Fruit fly (Drosophila melanogaster): ENCODE measurements around the gene CG31809.

Gene CG31809

DNA sequence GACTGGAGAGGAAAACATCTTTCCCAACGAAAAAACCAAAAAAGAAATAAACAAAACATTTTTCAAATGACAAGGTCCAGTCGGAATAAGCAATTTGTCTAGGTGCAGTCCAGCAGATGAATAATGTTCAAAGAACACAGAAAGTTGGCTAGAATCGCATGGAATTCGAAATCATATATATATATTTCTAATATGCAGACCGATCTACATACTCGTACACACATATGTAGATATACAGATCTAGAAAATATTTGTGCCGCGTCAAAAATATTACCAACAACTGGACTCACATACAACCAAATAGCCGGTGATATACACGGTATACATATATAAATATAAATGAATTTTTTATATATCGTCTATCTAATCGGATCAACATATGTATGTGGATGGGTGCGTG, 18.8 kb downstream of the CG31809 start:
- no peak for TF ChIP-seq CG17801 (GFP tag; optimal IDR thresholded peaks at IDR 0.05; ENCODE audit: partially characterized antibody)

dm6 chr2L:16837672-16838071, 20.8 kb downstream of the CG31809 start, which contains the start of the genes SclA and SclB:
SclA (plus strand) TSS chr2L:16837972.
SclB (plus strand) TSS chr2L:16837972.
- TF ChIP-seq CG17801 (GFP tag; optimal IDR thresholded peaks at IDR 0.05; ENCODE audit: partially characterized antibody) = no peak

DNA sequence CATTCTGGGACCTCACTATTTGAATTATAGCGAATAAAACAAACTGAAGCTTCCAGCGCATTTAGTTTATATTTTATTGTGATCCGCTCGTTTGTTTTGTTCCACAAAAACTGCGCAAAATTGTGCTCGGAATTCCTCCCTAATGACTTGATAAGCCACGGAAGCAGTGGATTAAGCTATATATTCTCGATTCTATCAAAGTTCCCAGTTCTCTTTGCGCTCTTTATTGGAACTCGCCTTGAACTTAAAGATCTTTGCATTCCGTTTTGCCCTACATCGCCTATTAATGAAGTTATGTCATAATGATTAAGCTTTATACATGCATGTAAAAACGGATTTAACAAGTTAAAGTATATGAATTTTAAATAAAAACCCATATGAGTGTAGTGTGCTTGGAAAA, 21.4 kb downstream of the CG31809 start, which contains the start of gene Nepl9:
Gene Nepl9 (minus strand): TSS at position 101 of the 400 bp plus-strand sequence.
- no peak for TF ChIP-seq CG17801 (GFP tag; optimal IDR thresholded peaks at IDR 0.05; ENCODE audit: partially characterized antibody)

DNA sequence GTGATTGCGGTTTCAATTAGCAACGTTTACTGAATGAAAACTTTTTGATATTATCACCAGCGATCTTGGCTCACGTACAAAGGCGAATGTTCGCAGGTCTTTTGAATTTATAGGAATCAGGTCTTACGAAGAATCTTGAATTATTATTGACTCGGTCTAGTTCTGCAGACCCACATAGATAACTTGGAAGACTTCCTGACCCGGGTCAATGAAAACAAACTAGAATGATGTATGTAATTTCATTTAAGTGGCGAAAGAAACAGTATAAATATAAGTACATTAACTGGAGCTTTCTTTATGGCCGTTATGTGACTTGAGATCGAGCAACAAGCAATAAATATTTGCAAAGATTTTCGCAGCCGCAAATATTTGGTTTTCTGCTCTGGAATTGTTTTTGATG, 24.1 kb downstream of the CG31809 start, which contains the start of gene CG13282:
Gene CG13282 (minus strand): TSS at position 101 of the 400 bp plus-strand sequence.
- TF ChIP-seq CG17801 (GFP tag; optimal IDR thresholded peaks at IDR 0.05; ENCODE audit: partially characterized antibody) = no peak

- peak; percentile 48 for TF ChIP-seq CG17801 (GFP tag; optimal IDR thresholded peaks at IDR 0.05; ENCODE audit: partially characterized antibody)
These were observed 31.5 kb downstream of the CG31809 start, which contains the start of gene AspRS-m for dm6 chr2L:16826872-16827506. AspRS-m (plus strand) TSS chr2L:16827078.

DNA sequence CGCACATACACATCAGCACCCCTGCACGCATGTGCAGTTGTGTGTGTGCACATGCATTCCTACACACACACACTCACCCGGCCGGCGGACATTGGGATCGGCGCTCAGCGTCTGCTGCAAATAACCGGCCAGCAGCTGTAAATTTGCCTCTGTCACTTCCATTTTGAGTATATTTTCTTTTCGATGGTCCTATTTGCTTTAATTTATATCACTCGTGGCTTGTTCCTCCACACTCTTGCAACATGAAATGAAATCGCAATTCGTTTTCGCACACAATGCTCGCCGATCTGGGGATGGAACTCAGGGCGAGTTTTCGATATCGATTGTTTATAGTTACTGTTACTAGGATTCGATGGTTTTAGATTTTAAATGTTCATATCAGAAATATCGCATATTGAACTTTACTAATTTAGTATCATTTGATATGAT, 33.6 kb downstream of the CG31809 start, which contains the start of gene Cse1:
Gene Cse1 (minus strand): TSS at position 303 of the 429 bp plus-strand sequence.
- TF ChIP-seq CG17801 (GFP tag; optimal IDR thresholded peaks at IDR 0.05; ENCODE audit: partially characterized antibody) = no peak

dm6 chr2L:16820993-16821392, 37.5 kb downstream of the CG31809 start, which contains the start of gene CG13280:
CG13280 (minus strand) TSS chr2L:16821093.
- TF ChIP-seq CG17801 (GFP tag; optimal IDR thresholded peaks at IDR 0.05; ENCODE audit: partially characterized antibody) = no peak

DNA sequence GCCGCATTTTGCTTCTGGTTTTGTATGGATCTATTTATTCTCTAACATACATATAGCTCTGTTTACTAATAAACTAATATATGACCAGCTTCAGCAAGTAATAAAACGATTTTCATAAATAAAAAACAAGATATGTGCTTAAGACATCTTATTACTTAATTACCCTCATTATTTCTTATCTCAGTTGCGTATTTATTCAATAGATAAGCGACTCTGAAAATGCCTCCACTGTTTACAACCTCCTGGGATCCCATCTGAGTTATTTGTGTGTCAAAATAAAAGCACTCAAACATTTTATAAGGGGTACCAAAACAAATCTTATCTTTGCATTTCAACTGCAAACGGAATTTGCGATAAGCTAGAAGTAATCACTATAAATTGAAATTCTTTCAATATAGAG, 38.8 kb downstream of the CG31809 start:
- peak; percentile 81 for TF ChIP-seq CG17801 (GFP tag; optimal IDR thresholded peaks at IDR 0.05; ENCODE audit: partially characterized antibody)

- TF ChIP-seq CG17801 (GFP tag; optimal IDR thresholded peaks at IDR 0.05; ENCODE audit: partially characterized antibody) = no peak
These were observed 40.1 kb downstream of the CG31809 start for dm6 chr2L:16818335-16818973.

DNA sequence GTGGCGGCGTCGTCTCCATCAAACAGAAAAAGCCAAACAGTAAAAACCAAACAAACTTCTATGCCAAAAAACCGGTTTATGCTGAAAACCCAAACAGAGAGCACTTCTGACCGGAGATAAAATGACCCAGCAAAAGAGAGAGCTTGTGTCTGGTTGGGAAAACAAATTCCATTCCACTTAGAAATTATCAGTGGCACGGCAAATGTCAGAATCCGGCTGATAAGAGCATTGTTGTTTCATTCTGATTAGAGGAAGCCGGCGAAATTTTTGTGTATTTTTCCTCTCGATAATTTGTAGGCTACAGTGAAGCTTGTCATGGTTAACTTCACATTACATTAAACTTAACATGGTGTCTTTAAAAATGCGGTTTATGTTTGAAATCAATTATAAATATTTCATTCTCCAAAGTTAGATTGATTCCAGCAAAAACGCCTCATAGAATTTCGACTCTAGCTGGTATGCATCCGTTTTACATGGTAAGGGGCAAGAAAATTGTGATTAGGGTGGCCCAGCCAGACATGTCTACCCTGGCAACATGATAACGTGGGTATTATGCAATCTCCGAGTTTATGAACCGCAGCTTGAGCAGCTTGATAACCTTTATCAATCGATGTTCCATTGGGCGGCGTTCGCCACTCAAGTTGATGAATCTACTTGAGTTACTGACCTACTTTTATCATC, 41.0 kb downstream of the CG31809 start:
- no peak for TF ChIP-seq CG17801 (GFP tag; optimal IDR thresholded peaks at IDR 0.05; ENCODE audit: partially characterized antibody)

DNA sequence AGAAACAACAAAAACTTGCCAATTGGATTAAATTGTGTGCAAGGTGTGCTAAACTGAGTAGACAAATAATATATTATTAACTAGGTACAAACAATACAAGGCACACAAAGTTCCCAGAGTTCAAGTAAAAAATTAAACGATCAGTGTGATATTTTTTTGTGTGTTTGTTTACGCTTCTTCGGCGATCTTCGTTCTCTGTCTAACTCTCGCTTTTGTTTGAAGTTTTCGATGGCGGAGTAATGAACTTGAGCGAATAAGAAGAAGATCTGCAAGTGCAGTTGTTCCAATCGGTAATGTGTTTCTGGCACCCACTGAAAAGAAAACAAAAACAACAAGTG, 41.8 kb downstream of the CG31809 start:
- no peak for TF ChIP-seq CG17801 (GFP tag; optimal IDR thresholded peaks at IDR 0.05; ENCODE audit: partially characterized antibody)

dm6 chr2L:16815989-16816749, 42.3 kb downstream of the CG31809 start, which contains the start of gene mdy:
mdy (plus strand) TSS chr2L:16816660.
- peak; percentile 32 for TF ChIP-seq CG17801 (GFP tag; optimal IDR thresholded peaks at IDR 0.05; ENCODE audit: partially characterized antibody)

DNA sequence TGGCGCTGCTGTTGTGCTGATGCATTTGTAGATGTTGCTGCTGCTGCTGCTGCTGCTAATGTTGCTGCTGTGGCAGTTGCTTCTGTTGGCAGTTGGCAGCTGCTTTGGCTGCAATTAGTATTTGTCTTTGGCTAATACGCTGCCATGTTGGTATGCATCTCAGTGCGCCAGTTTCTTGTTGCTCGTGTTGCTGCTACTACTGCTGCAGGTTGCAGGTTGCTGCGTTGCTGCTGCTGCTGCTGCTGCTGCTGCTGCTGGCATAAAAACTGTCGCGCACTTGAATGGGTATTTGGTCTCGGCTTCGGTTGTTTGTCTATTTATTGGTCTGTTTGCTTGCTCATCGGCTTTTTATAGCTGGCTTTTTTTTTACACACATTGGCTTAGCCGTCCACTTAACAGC, 49.8 kb downstream of the CG31809 start:
- no peak for TF ChIP-seq CG17801 (GFP tag; optimal IDR thresholded peaks at IDR 0.05; ENCODE audit: partially characterized antibody)

dm6 chr2L:16804376-16804934, 54.1 kb downstream of the CG31809 start, which contains the start of gene CG13272:
CG13272 (plus strand) TSS chr2L:16804884.
- no peak for TF ChIP-seq CG17801 (GFP tag; optimal IDR thresholded peaks at IDR 0.05; ENCODE audit: partially characterized antibody)

Measured in ovary, adult (tissue).